Fruit fly (Drosophila melanogaster) ovary, adult (tissue): ENCODE measurements around the gene CG11425.

Source experiments
- CG17801 ChIP-seq: fragments of 200-800 bp; optimal IDR thresholded peaks from 2 replicates; lab custom pipeline; 2019; ENCODE audit warnings: missing biosample characterization, mild to moderate bottlenecking, missing genetic modification characterization, moderate library complexity; ENCODE audit not compliant: partially characterized antibody

The CG11425 gene

dm6 chr3L:22474081-22474845 lies at the start of gene CG11425:
TSS of gene CG11425 (plus strand) at chr3L:22474795.
- TF ChIP-seq CG17801 (GFP tag; lab: Kevin White, UChicago), result no peak

- no peak for TF ChIP-seq CG17801 (GFP tag; lab: Kevin White, UChicago)
Observed at dm6 chr3L:22437111-22437510, 37.5 kb upstream of the CG11425 start.

dm6 chr3L:22454368-22454767 lies 20.2 kb upstream of the CG11425 start, which contains the start of gene CG11449:
TSS of gene CG11449 (plus strand) at chr3L:22454373.
- no peak for TF ChIP-seq CG17801 (GFP tag; lab: Kevin White, UChicago)

- TF ChIP-seq CG17801 (GFP tag; lab: Kevin White, UChicago), result no peak
Observed at dm6 chr3L:22455953-22456488, 18.6 kb upstream of the CG11425 start.

dm6 chr3L:22458271-22458670 lies 16.3 kb upstream of the CG11425 start:
- TF ChIP-seq CG17801 (GFP tag; lab: Kevin White, UChicago), result no peak

dm6 chr3L:22458898-22459524 lies 15.6 kb upstream of the CG11425 start:
- TF ChIP-seq CG17801 (GFP tag; lab: Kevin White, UChicago), result no peak

dm6 chr3L:22460428-22460827 lies 14.2 kb upstream of the CG11425 start:
- TF ChIP-seq CG17801 (GFP tag; lab: Kevin White, UChicago), result no peak

dm6 chr3L:22460918-22461634 lies 13.5 kb upstream of the CG11425 start, which contains the start of gene laza:
TSS of gene laza (minus strand) at chr3L:22461131.
- peak; percentile 22 for TF ChIP-seq CG17801 (GFP tag; lab: Kevin White, UChicago)

- TF ChIP-seq CG17801 (GFP tag; lab: Kevin White, UChicago), result no peak
Observed at dm6 chr3L:22463412-22463811, 11.2 kb upstream of the CG11425 start.

dm6 chr3L:22465486-22466402 lies 8.9 kb upstream of the CG11425 start, which contains the start of gene CG11438:
TSS of gene CG11438 (plus strand) at chr3L:22465619.
- no peak for TF ChIP-seq CG17801 (GFP tag; lab: Kevin White, UChicago)

dm6 chr3L:22466403-22466942 lies 8.1 kb upstream of the CG11425 start:
- no peak for TF ChIP-seq CG17801 (GFP tag; lab: Kevin White, UChicago)

- TF ChIP-seq CG17801 (GFP tag; lab: Kevin White, UChicago), result no peak
Observed at dm6 chr3L:22468562-22468961, 6.0 kb upstream of the CG11425 start, which contains the start of gene CG11437. TSS of gene CG11437 (plus strand) at chr3L:22468862.

dm6 chr3L:22470299-22470791 lies 4.2 kb upstream of the CG11425 start, which contains the start of gene CG11426:
TSS of gene CG11426 (plus strand) at chr3L:22470556.
- no peak for TF ChIP-seq CG17801 (GFP tag; lab: Kevin White, UChicago)
